Fruit fly (Drosophila melanogaster): Measurements from ENCODE around the gene ear.

Gene ear

DNA sequence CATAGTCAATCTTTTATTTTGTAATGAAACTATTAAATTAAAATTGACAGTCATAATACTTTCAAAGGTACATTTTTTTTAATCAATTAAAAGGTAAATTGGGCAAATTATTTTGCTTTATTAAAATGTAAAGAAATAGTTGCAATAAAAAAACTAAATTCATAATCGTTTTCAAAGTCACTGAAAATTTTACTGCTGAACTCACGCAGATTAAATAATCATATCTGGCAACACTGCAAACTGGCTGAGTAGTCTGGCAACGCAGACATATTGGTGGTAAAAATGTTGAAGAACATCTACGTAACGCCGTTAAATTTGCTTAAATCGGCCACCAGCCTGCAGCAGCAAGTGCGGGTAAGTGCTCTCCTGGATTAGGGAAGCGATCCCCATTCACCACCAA lies 9.9 kb downstream of the ear start, which contains the start of gene mRpL9 (continued):
- no peak for TF ChIP-seq Sox100B (GFP tag; optimal IDR thresholded peaks at IDR 0.05)
- TF ChIP-seq BEAF-32 (GFP tag; optimal IDR thresholded peaks at IDR 0.05), result peak; percentile 68
- no peak for TF ChIP-seq CkIIα-i1 (GFP tag; IDR thresholded peaks at IDR 0.05)
- no peak for TF ChIP-seq Atf6 (GFP tag; IDR thresholded peaks at IDR 0.05)
- TF ChIP-seq insv (GFP tag; optimal IDR thresholded peaks at IDR 0.05), result peak in 1 of 2 experiments; percentile 4
- peak; percentile 32 for TF ChIP-seq PHDP (tag; optimal IDR thresholded peaks at IDR 0.05)
- TF ChIP-seq Dad (GFP tag; optimal IDR thresholded peaks at IDR 0.05), result no peak
- no peak for TF ChIP-seq tx (GFP tag; optimal IDR thresholded peaks at IDR 0.05)
- TF ChIP-seq Abd-B (GFP tag; optimal IDR thresholded peaks at IDR 0.05), result peak; percentile 91
- peak; percentile 25; the same call in 1 of the 2 replicates for TF ChIP-seq CG9215 (GFP tag; IDR thresholded peaks at IDR 0.05)
- no peak for TF ChIP-seq CG18764 (GFP tag; optimal IDR thresholded peaks at IDR 0.05)
- TF ChIP-seq CG32767 (GFP tag; IDR thresholded peaks at IDR 0.05), result no peak
- no peak for TF ChIP-seq caup (GFP tag; optimal IDR thresholded peaks at IDR 0.05; ENCODE audit: severe bottlenecking)
- TF ChIP-seq CG11456 (GFP tag; IDR thresholded peaks at IDR 0.05), result no peak; the same call in 2 of the 3 replicates
- no peak for TF ChIP-seq ro (GFP tag; IDR thresholded peaks at IDR 0.05)
- TF ChIP-seq CG10654 (GFP tag; optimal IDR thresholded peaks at IDR 0.05), result peak; percentile 9
- TF ChIP-seq Meics (GFP tag; optimal IDR thresholded peaks at IDR 0.05), result peak; percentile 6
- no peak for TF ChIP-seq CG8089 (GFP tag; optimal IDR thresholded peaks at IDR 0.05)
- TF ChIP-seq danr (GFP tag; IDR thresholded peaks at IDR 0.05), result no peak
- TF ChIP-seq Lhr (GFP tag; optimal IDR thresholded peaks at IDR 0.05), result no peak
- no peak for TF ChIP-seq D19B (GFP tag; optimal IDR thresholded peaks at IDR 0.05)
- TF ChIP-seq CG11695 (GFP tag; IDR thresholded peaks at IDR 0.05), result no peak
- TF ChIP-seq CG11398 (GFP tag; optimal IDR thresholded peaks at IDR 0.05), result no peak
- TF ChIP-seq MTF-1 (GFP tag; optimal IDR thresholded peaks at IDR 0.05; ENCODE audit: borderline replicate concordance), result no peak
- TF ChIP-seq sens-2 (GFP tag; IDR thresholded peaks at IDR 0.05), result no peak
- TF ChIP-seq mld (GFP tag; IDR thresholded peaks at IDR 0.05; ENCODE audit: partially characterized antibody), result no peak
- TF ChIP-seq CG14710 (tag; optimal IDR thresholded peaks at IDR 0.05), result peak; percentile 64
- no peak for TF ChIP-seq CG4730 (GFP tag; IDR thresholded peaks at IDR 0.05)
- TF ChIP-seq eve (GFP tag; optimal IDR thresholded peaks at IDR 0.05), result no peak
- no peak for TF ChIP-seq zfh1 (GFP tag; IDR thresholded peaks at IDR 0.05)
- no peak for TF ChIP-seq NFAT (GFP tag; IDR thresholded peaks at IDR 0.05)
- peak; percentile 69 for TF ChIP-seq pzg (GFP tag; optimal IDR thresholded peaks at IDR 0.05)
- TF ChIP-seq Blimp-1 (GFP tag; optimal IDR thresholded peaks at IDR 0.05), result no peak
- no peak for TF ChIP-seq bigmax (GFP tag; optimal IDR thresholded peaks at IDR 0.05)
- no peak for TF ChIP-seq fu2 (GFP tag; optimal IDR thresholded peaks at IDR 0.05)
- TF ChIP-seq CG12391 (tag; optimal IDR thresholded peaks at IDR 0.05), result peak; percentile 42
- peak; percentile 41; the same call in 1 of the 4 replicates for TF ChIP-seq Gug (GFP tag; IDR thresholded peaks at IDR 0.05)
- peak; percentile 34; the same call in 1 of the 3 replicates for TF ChIP-seq Doc3 (GFP tag; IDR thresholded peaks at IDR 0.05; ENCODE audit: partially characterized antibody)
- no peak for TF ChIP-seq Drgx (GFP tag; IDR thresholded peaks at IDR 0.05)
- no peak for TF ChIP-seq klu (GFP tag; IDR thresholded peaks at IDR 0.05)
- TF ChIP-seq bowl (GFP tag; IDR thresholded peaks at IDR 0.05), result no peak
- TF ChIP-seq Ets65A (GFP tag), result no peak
- no peak for TF ChIP-seq CG7357 (GFP tag; IDR thresholded peaks at IDR 0.05)
- no peak for TF ChIP-seq zen (tag; optimal IDR thresholded peaks at IDR 0.05)
- no peak for TF ChIP-seq da (GFP tag; optimal IDR thresholded peaks at IDR 0.05)
- TF ChIP-seq CG14441 (GFP tag; IDR thresholded peaks at IDR 0.05), result no peak
- TF ChIP-seq ci (GFP tag; IDR thresholded peaks at IDR 0.05), result 0 out of 3 replicates have a peak, but pooled peaks have one; percentile 37
- no peak for TF ChIP-seq CG10321 (GFP tag; IDR thresholded peaks at IDR 0.05)
- no peak for TF ChIP-seq CG18476 (GFP tag; optimal IDR thresholded peaks at IDR 0.05)
- TF ChIP-seq Dip3 (GFP tag; optimal IDR thresholded peaks at IDR 0.05), result no peak
- no peak for TF ChIP-seq Oli (tag; optimal IDR thresholded peaks at IDR 0.05)
- no peak for TF ChIP-seq CG3065 (GFP tag; optimal IDR thresholded peaks at IDR 0.05)
